Worm (Caenorhabditis elegans): Measurements from ENCODE around the gene C55A6.4.

- TF ChIP-seq C08G9.2 (tag; optimal IDR thresholded peaks at IDR 0.05) (no peak), lim-6 (tag; optimal IDR thresholded peaks at IDR 0.05) (no peak), syd-9 (tag; optimal IDR thresholded peaks at IDR 0.05) (no peak), ceh-2 (tag; optimal IDR thresholded peaks at IDR 0.05) (no peak), tbx-2 (tag; optimal IDR thresholded peaks at IDR 0.05) (no peak), ref-2 (tag; optimal IDR thresholded peaks at IDR 0.05) (no peak), fkh-10 (GFP tag; optimal IDR thresholded peaks at IDR 0.05) (no peak), ahr-1 (tag; optimal IDR thresholded peaks at IDR 0.05) (no peak)
These were observed 27.3 kb downstream of the C55A6.4 start, which contains the start of gene dhs-19 for ce11 chrV:11490382-11490781.
